Fruit fly (Drosophila melanogaster): ENCODE results near the gene CG17075.

The CG17075 gene

DNA sequence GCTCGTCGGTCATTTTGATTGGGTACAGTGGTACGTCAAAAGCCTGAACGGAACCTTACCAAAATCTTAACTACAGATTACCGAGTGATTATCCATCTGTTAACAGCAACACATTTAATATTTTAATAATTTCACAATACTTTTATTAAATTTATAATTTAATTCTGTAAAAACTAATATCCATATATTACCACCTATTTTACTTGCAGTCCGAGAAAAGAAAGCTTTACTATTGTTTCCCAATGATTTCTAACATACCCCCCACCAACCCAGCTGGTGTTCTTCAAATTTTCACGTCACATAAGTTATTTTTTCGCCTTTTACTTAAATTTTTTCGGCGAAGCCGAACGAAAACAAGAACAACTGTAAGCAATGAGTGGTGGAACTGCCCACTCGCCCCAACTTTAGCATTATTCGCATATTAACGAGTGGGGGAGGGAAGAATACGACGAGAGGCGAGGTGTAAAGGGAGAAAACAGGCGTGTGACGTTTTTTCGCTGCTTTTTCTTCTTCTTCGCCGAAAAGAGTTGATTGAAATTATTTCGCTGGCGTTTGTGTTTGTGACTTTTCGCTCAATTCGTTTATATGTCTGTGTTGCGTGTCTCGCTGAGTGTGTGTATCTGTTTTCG, 19.3 kb downstream of the CG17075 start (continued):
- TF ChIP-seq h (GFP tag; optimal IDR thresholded peaks at IDR 0.05) = no peak
- peak; percentile 83 for TF ChIP-seq OdsH (GFP tag; optimal IDR thresholded peaks at IDR 0.05)
- TF ChIP-seq tai (GFP tag; optimal IDR thresholded peaks at IDR 0.05) = no peak
- TF ChIP-seq dsf (GFP tag; optimal IDR thresholded peaks at IDR 0.05; ENCODE audit: borderline replicate concordance) = no peak

DNA sequence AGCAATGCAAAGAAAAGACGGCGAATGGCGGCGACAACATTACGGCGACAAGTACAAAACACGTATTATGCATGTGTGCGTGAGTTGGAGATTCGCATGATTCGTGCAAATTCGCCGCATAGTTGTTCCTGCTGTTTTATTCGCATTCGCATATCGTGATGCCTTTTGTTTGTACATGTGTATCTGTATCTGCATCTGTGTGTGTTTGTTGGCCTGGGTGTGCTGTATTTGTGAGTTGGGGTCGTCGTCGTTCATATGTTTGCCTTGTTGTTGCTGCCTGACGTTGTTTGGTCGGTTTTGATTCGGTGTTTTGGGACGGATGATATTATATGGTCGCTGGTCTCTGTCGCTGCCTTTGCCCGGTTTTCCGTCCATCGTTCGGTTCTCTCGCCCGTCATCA, 19.9 kb downstream of the CG17075 start:
- TF ChIP-seq brk (GFP tag; optimal IDR thresholded peaks at IDR 0.05) (no peak), Mio (GFP tag; optimal IDR thresholded peaks at IDR 0.05) (no peak), CrebA (GFP tag; optimal IDR thresholded peaks at IDR 0.05; ENCODE audit: borderline replicate concordance) (no peak), sv (GFP tag; optimal IDR thresholded peaks at IDR 0.05) (no peak), pan (optimal IDR thresholded peaks at IDR 0.05) (no peak), tai (GFP tag; optimal IDR thresholded peaks at IDR 0.05) (no peak), GATAd (GFP tag; optimal IDR thresholded peaks at IDR 0.05) (no peak), Vsx2 (GFP tag; optimal IDR thresholded peaks at IDR 0.05; ENCODE audit: partially characterized antibody) (no peak), psq (GFP tag; optimal IDR thresholded peaks at IDR 0.05) (no peak), CG32264 (GFP tag; optimal IDR thresholded peaks at IDR 0.05) (no peak), Dfd (GFP tag; optimal IDR thresholded peaks at IDR 0.05) (no peak), dl (GFP tag; optimal IDR thresholded peaks at IDR 0.05; ENCODE audit: insufficient read depth in 1 of 2, partially characterized antibody in 2 of 2) (peak in 1 of 2 experiments; percentile 54), Dif (GFP tag; optimal IDR thresholded peaks at IDR 0.05; ENCODE audit: partially characterized antibody) (peak; percentile 61), jim (GFP tag; optimal IDR thresholded peaks at IDR 0.05) (peak; percentile 53), Jra (GFP tag; optimal IDR thresholded peaks at IDR 0.05) (no peak), Sp1 (GFP tag; optimal IDR thresholded peaks at IDR 0.05) (no peak), HLH106 (tag; optimal IDR thresholded peaks at IDR 0.05) (no peak)

DNA sequence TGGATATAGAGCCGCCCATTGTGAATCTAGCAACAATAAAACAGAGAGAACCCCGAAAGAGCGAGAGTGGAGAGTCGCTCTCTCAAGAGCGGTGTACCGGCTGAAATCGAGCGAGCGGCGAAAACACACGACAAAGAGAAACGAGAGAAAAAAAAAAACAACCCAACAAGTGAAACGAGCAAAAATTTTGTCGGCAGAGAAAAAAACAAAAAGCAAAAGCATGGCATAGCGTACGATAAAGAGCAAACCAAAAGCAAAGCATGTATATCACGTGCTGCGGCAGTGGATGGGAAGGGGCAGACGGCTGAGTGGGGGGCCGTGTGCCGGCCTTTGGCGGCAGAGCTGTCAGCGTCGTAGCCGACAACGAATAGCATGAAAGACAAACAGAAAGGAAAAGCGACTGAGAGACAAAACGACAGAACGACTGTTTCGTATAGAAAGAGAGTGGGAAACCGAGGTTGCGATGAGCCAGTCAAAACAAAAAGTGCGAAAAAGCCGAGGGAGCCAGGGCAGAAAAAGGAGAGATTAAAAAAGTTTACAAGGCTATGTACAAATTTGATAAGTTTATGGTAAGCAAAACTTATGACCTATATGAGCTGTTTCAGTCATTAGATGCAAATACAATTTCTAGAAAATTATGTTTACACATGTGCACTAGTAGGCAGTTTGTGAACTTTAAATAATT, 20.5 kb downstream of the CG17075 start:
- TF ChIP-seq Myc (optimal IDR thresholded peaks at IDR 0.05) (no peak), Abd-B (GFP tag; optimal IDR thresholded peaks at IDR 0.05) (no peak), h (GFP tag; optimal IDR thresholded peaks at IDR 0.05) (peak; percentile 21), Hr78 (GFP tag; optimal IDR thresholded peaks at IDR 0.05) (no peak), OdsH (GFP tag; optimal IDR thresholded peaks at IDR 0.05) (no peak), dl (GFP tag; optimal IDR thresholded peaks at IDR 0.05; ENCODE audit: insufficient read depth in 1 of 2, partially characterized antibody in 2 of 2) (peak; percentile 68 to 92), CrebA (GFP tag; optimal IDR thresholded peaks at IDR 0.05; ENCODE audit: borderline replicate concordance) (no peak), brk (GFP tag; optimal IDR thresholded peaks at IDR 0.05) (no peak), sv (GFP tag; optimal IDR thresholded peaks at IDR 0.05) (no peak), CG9705 (GFP tag; optimal IDR thresholded peaks at IDR 0.05) (no peak), Dif (GFP tag; optimal IDR thresholded peaks at IDR 0.05; ENCODE audit: partially characterized antibody) (peak; percentile 95), HLH106 (tag; optimal IDR thresholded peaks at IDR 0.05) (no peak), sage (GFP tag; optimal IDR thresholded peaks at IDR 0.05) (peak; percentile 29), Jra (GFP tag; optimal IDR thresholded peaks at IDR 0.05) (no peak), Hnf4 (GFP tag; optimal IDR thresholded peaks at IDR 0.05) (no peak), jim (GFP tag; optimal IDR thresholded peaks at IDR 0.05) (peak; percentile 61), pan (optimal IDR thresholded peaks at IDR 0.05) (no peak), N (GFP tag; optimal IDR thresholded peaks at IDR 0.05) (no peak), CG32264 (GFP tag; optimal IDR thresholded peaks at IDR 0.05) (peak; percentile 26), lola (GFP tag; optimal IDR thresholded peaks at IDR 0.05) (no peak), GATAd (GFP tag; optimal IDR thresholded peaks at IDR 0.05) (no peak), Mio (GFP tag; optimal IDR thresholded peaks at IDR 0.05) (no peak), Dfd (GFP tag; optimal IDR thresholded peaks at IDR 0.05) (no peak), Rel (GFP tag; optimal IDR thresholded peaks at IDR 0.05) (no peak), Rel (tag; optimal IDR thresholded peaks at IDR 0.05) (no peak), fru (GFP tag; optimal IDR thresholded peaks at IDR 0.05) (no peak), tai (GFP tag; optimal IDR thresholded peaks at IDR 0.05) (no peak), usp (GFP tag; optimal IDR thresholded peaks at IDR 0.05) (no peak), br (GFP tag; optimal IDR thresholded peaks at IDR 0.05) (no peak), Vsx2 (GFP tag; optimal IDR thresholded peaks at IDR 0.05; ENCODE audit: partially characterized antibody) (no peak), woc (GFP tag; optimal IDR thresholded peaks at IDR 0.05) (no peak), ey (GFP tag; optimal IDR thresholded peaks at IDR 0.05) (no peak), foxo (GFP tag; optimal IDR thresholded peaks at IDR 0.05) (peak in 1 of 2 experiments; percentile 51), rgr (GFP tag; optimal IDR thresholded peaks at IDR 0.05) (no peak), psq (GFP tag; optimal IDR thresholded peaks at IDR 0.05) (peak; percentile 99), dmrt93B (GFP tag; optimal IDR thresholded peaks at IDR 0.05) (no peak), dsf (GFP tag; optimal IDR thresholded peaks at IDR 0.05; ENCODE audit: borderline replicate concordance) (no peak), Sp1 (GFP tag; optimal IDR thresholded peaks at IDR 0.05) (peak; percentile 60), Hr83 (GFP tag; optimal IDR thresholded peaks at IDR 0.05; ENCODE audit: poor library complexity, severe bottlenecking) (peak; percentile 7)

Data from whole organism, wandering third instar larva.